Fruit fly (Drosophila melanogaster) whole organism, embryonic: ENCODE data around the gene amrt.
A peak's percentile ranks its signal among the peaks of the same experiment; 100 is the strongest.

Experiments used
- Abd-B ChIP-seq: fragments of 200-800 bp; sonication (Bioruptor generic); optimal IDR thresholded peaks from 2 replicates; lab custom pipeline; 2018; ENCODE audit warnings: missing biosample characterization, mild to moderate bottlenecking, missing genetic modification characterization, moderate library complexity
- Awh ChIP-seq: fragments of 200-800 bp; sonication (Bioruptor generic); IDR thresholded peaks from 2 replicates; pipeline ENCODE4, ENCODE4 v1.3.6; 2022; ENCODE audit warnings: missing biosample characterization, missing genetic modification characterization
- CG10147 ChIP-seq: fragments of 200-800 bp; sonication (Bioruptor generic); optimal IDR thresholded peaks from 2 replicates; lab custom pipeline; 2019; ENCODE audit warnings: missing biosample characterization, mild to moderate bottlenecking, missing genetic modification characterization, moderate library complexity
- CG10366 ChIP-seq: fragments of 200-800 bp; sonication (Bioruptor generic); IDR thresholded peaks from 2 replicates; pipeline ENCODE4 v1.3.6; 2022; ENCODE audit warnings: missing biosample characterization, missing genetic modification characterization
- CG10431 ChIP-seq: fragments of 200-800 bp; sonication (Bioruptor generic); optimal IDR thresholded peaks from 3 replicates; lab custom pipeline; 2018; ENCODE audit warnings: missing biosample characterization, mild to moderate bottlenecking, missing genetic modification characterization
- CG11247 ChIP-seq: fragments of 200-800 bp; sonication (Bioruptor generic); IDR thresholded peaks from 2 replicates; pipeline ENCODE4 v1.3.6; 2022; ENCODE audit warnings: missing biosample characterization, missing genetic modification characterization
- CG11456 ChIP-seq: fragments of 200-800 bp; sonication (Bioruptor generic); IDR thresholded peaks from 3 replicates; pipeline ENCODE4 v1.3.6; 2022; ENCODE audit warnings: missing biosample characterization, missing genetic modification characterization
- CG11560 ChIP-seq: fragments of 200-800 bp; sonication (Bioruptor generic); IDR thresholded peaks from 3 replicates; pipeline ENCODE4 v1.3.6; 2022; ENCODE audit warnings: missing biosample characterization, missing genetic modification characterization
- CG12155 ChIP-seq: fragments of 200-800 bp; sonication (Bioruptor generic); optimal IDR thresholded peaks from 3 replicates; lab custom pipeline; 2016; ENCODE audit warnings: missing biosample characterization, missing genetic modification characterization
- CG13287 ChIP-seq: fragments of 200-800 bp; sonication (Bioruptor generic); IDR thresholded peaks from 2 replicates; pipeline ENCODE4 v1.3.6; 2022; ENCODE audit warnings: missing biosample characterization, missing genetic modification characterization; ENCODE audit not compliant: partially characterized antibody
- CG14667 ChIP-seq: fragments of 200-800 bp; sonication (Bioruptor generic); IDR thresholded peaks from 2 replicates; pipeline ENCODE4 v1.3.6; 2022; ENCODE audit warnings: missing biosample characterization, missing genetic modification characterization
- CG15696 ChIP-seq: fragments of 200-800 bp; sonication (Bioruptor generic); optimal IDR thresholded peaks from 2 replicates; lab custom pipeline; 2019; ENCODE audit warnings: missing biosample characterization, mild to moderate bottlenecking, missing genetic modification characterization, moderate library complexity
- CG16779 ChIP-seq: fragments of 200-800 bp; sonication (Bioruptor generic); IDR thresholded peaks from 2 replicates; pipeline ENCODE4 v1.3.6; 2022; ENCODE audit warnings: missing biosample characterization, missing genetic modification characterization
- CG17612 ChIP-seq: fragments of 200-800 bp; sonication (Bioruptor generic); IDR thresholded peaks from 2 replicates; pipeline ENCODE4 v1.3.6; 2022; ENCODE audit warnings: missing biosample characterization, missing genetic modification characterization
- CG18476 ChIP-seq: fragments of 200-800 bp; sonication (Bioruptor generic); optimal IDR thresholded peaks from 2 replicates; lab custom pipeline; 2016; ENCODE audit warnings: missing biosample characterization, mild to moderate bottlenecking, missing genetic modification characterization
- CG18599 ChIP-seq: fragments of 200-800 bp; sonication (Bioruptor generic); optimal IDR thresholded peaks from 3 replicates; lab custom pipeline; 2017; ENCODE audit warnings: missing biosample characterization, missing genetic modification characterization, mild to moderate bottlenecking, moderate library complexity, missing genetic modification reagents
- CG3407 ChIP-seq: fragments of 200-800 bp; sonication (Bioruptor generic); optimal IDR thresholded peaks from 2 replicates; lab custom pipeline; 2018; ENCODE audit warnings: missing biosample characterization, mild to moderate bottlenecking, missing genetic modification characterization
- CG4360 ChIP-seq: fragments of 200-800 bp; sonication (Bioruptor generic); IDR thresholded peaks from 2 replicates; pipeline ENCODE4 v1.3.6; 2022; ENCODE audit warnings: missing biosample characterization, missing genetic modification characterization
- CG7786 ChIP-seq: fragments of 200-800 bp; sonication (Bioruptor generic); optimal IDR thresholded peaks from 2 replicates; lab custom pipeline; 2016; ENCODE audit warnings: missing biosample characterization, missing genetic modification characterization
- CG7987 ChIP-seq: fragments of 200-800 bp; sonication (Bioruptor generic); optimal IDR thresholded peaks from 2 replicates; lab custom pipeline; 2018; ENCODE audit warnings: missing biosample characterization, mild to moderate bottlenecking, missing genetic modification characterization, moderate library complexity
- CkIIα-i1 ChIP-seq: fragments of 200-800 bp; sonication (Bioruptor generic); IDR thresholded peaks from 2 replicates; pipeline ENCODE4 v1.3.6; 2022; ENCODE audit warnings: missing biosample characterization, missing genetic modification characterization
- D19A ChIP-seq: fragments of 200-800 bp; optimal IDR thresholded peaks from 3 replicates; lab custom pipeline; 2019; ENCODE audit warnings: missing biosample characterization, mild to moderate bottlenecking, missing genetic modification characterization, moderate library complexity
- D19B ChIP-seq: fragments of 200-800 bp; sonication (Bioruptor generic); optimal IDR thresholded peaks from 2 replicates; lab custom pipeline; 2017; ENCODE audit warnings: missing biosample characterization, mild to moderate bottlenecking, missing genetic modification characterization
- Dll ChIP-seq: fragments of 200-800 bp; sonication (Bioruptor generic); IDR thresholded peaks from 4 replicates; pipeline ENCODE4 v1.3.6; 2022; ENCODE audit warnings: missing biosample characterization, missing genetic modification characterization; ENCODE audit not compliant: partially characterized antibody
- Fer3 ChIP-seq: fragments of 200-800 bp; sonication (Bioruptor generic); optimal IDR thresholded peaks from 2 replicates; lab custom pipeline; 2018; ENCODE audit warnings: missing biosample characterization, mild to moderate bottlenecking, missing genetic modification characterization, moderate library complexity
- Hr51 ChIP-seq, 2 experiments: fragments of 200-800 bp; sonication (Bioruptor generic); optimal IDR thresholded peaks; 2 replicates in 1 of 2; 3 replicates in 1 of 2; lab custom pipeline; 2016 to 2018; ENCODE audit warnings: missing biosample characterization in 2 of 2, missing genetic modification characterization in 2 of 2, mild to moderate bottlenecking in 1 of 2, moderate library complexity in 1 of 2
- Lpt ChIP-seq: fragments of >200 bp; optimal IDR thresholded peaks from 2 replicates; lab custom pipeline; 2018; ENCODE audit warnings: missing biosample characterization, missing genetic modification characterization
- Sox102F ChIP-seq: fragments of 200-800 bp; sonication (Bioruptor generic); optimal IDR thresholded peaks from 2 replicates; lab custom pipeline; 2018; ENCODE audit warnings: missing biosample characterization, mild to moderate bottlenecking, missing genetic modification characterization, moderate library complexity
- Ssrp ChIP-seq: fragments of 200-800 bp; sonication (Bioruptor generic); optimal IDR thresholded peaks from 2 replicates; lab custom pipeline; 2018; ENCODE audit warnings: missing biosample characterization, mild to moderate bottlenecking, missing genetic modification characterization, moderate library complexity
- Tbp ChIP-seq: fragments of >200 bp; optimal IDR thresholded peaks from 2 replicates; lab custom pipeline; 2018; ENCODE audit warnings: missing biosample characterization, missing genetic modification characterization
- ato ChIP-seq: fragments of 200-800 bp; sonication (Bioruptor generic); IDR thresholded peaks from 2 replicates; pipeline ENCODE4 v1.3.6; 2022; ENCODE audit warnings: missing biosample characterization, missing genetic modification characterization; ENCODE audit not compliant: partially characterized antibody
- az2 ChIP-seq: fragments of 200-800 bp; sonication (Bioruptor generic); optimal IDR thresholded peaks from 3 replicates; lab custom pipeline; 2016; ENCODE audit warnings: missing biosample characterization, missing genetic modification characterization
- bowl ChIP-seq: fragments of 200-800 bp; sonication (Bioruptor generic); IDR thresholded peaks from 2 replicates; pipeline ENCODE4 v1.3.6; 2022; ENCODE audit warnings: missing biosample characterization, missing genetic modification characterization
- bsh ChIP-seq, 2 experiments: fragments of 200-800 bp; sonication (Bioruptor generic); optimal IDR thresholded peaks; 2 replicates each; lab custom pipeline; 2017 to 2018; ENCODE audit warnings: mild to moderate bottlenecking in 2 of 2, missing biosample characterization in 2 of 2, missing genetic modification characterization in 2 of 2, moderate library complexity in 1 of 2
- ham ChIP-seq: fragments of 200-800 bp; sonication (Bioruptor generic); IDR thresholded peaks from 2 replicates; pipeline ENCODE4 v1.3.6; 2022; ENCODE audit warnings: missing biosample characterization, missing genetic modification characterization
- her ChIP-seq: fragments of 200-800 bp; sonication (Bioruptor generic); optimal IDR thresholded peaks from 2 replicates; lab custom pipeline; 2016; ENCODE audit warnings: missing biosample characterization, missing genetic modification characterization
- lbe ChIP-seq: fragments of 200-800 bp; sonication (Bioruptor generic); optimal IDR thresholded peaks from 2 replicates; lab custom pipeline; 2016; ENCODE audit warnings: missing biosample characterization, mild to moderate bottlenecking, missing genetic modification characterization
- lmd ChIP-seq: fragments of 200-800 bp; sonication (Bioruptor generic); IDR thresholded peaks from 2 replicates; pipeline ENCODE4 v1.3.6; 2022; ENCODE audit warnings: missing biosample characterization, missing genetic modification characterization
- luna ChIP-seq: fragments of 200-800 bp; sonication (Bioruptor generic); optimal IDR thresholded peaks from 2 replicates; lab custom pipeline; 2016; ENCODE audit warnings: missing biosample characterization, missing genetic modification characterization
- nerfin-2 ChIP-seq: fragments of 200-800 bp; sonication (Bioruptor generic); IDR thresholded peaks from 2 replicates; pipeline ENCODE4 v1.3.6; 2022; ENCODE audit warnings: missing biosample characterization, missing genetic modification characterization; ENCODE audit not compliant: partially characterized antibody
- p53 ChIP-seq: fragments of 200-800 bp; sonication (Bioruptor generic); optimal IDR thresholded peaks from 2 replicates; lab custom pipeline; 2016; ENCODE audit warnings: missing biosample characterization, missing genetic modification characterization
- phol ChIP-seq: fragments of 200-800 bp; sonication (Bioruptor generic); optimal IDR thresholded peaks from 3 replicates; lab custom pipeline; 2018; ENCODE audit warnings: missing biosample characterization, mild to moderate bottlenecking, missing genetic modification characterization, moderate library complexity
- sens ChIP-seq: fragments of 200-800 bp; sonication (Bioruptor generic); peaks from one replicate; lab custom pipeline; 2016; ENCODE audit warnings: missing biosample characterization, missing genetic modification characterization
- sisA ChIP-seq: fragments of 200-800 bp; sonication (Bioruptor generic); IDR thresholded peaks from 2 replicates; pipeline ENCODE4 v1.3.6; 2022; ENCODE audit warnings: missing biosample characterization, missing genetic modification characterization
- sob ChIP-seq: fragments of 200-800 bp; sonication (Bioruptor generic); IDR thresholded peaks from 2 replicates; pipeline ENCODE4 v1.3.6; 2022; ENCODE audit warnings: missing biosample characterization, missing genetic modification characterization
- stc ChIP-seq: fragments of 200-800 bp; sonication (Bioruptor generic); IDR thresholded peaks from 2 replicates; pipeline ENCODE4 v1.3.6; 2022; ENCODE audit warnings: missing biosample characterization, missing genetic modification characterization
- unpg ChIP-seq: fragments of 200-800 bp; sonication (Bioruptor generic); optimal IDR thresholded peaks from 3 replicates; lab custom pipeline; 2018; ENCODE audit warnings: missing biosample characterization, mild to moderate bottlenecking, missing genetic modification characterization, moderate library complexity
- vfl ChIP-seq: fragments of 200-800 bp; sonication (Bioruptor generic); optimal IDR thresholded peaks from 2 replicates; lab custom pipeline; 2016; ENCODE audit warnings: missing biosample characterization, missing genetic modification characterization
- zfh1 ChIP-seq: fragments of 200-800 bp; sonication (Bioruptor generic); IDR thresholded peaks from 3 replicates; pipeline ENCODE4 v1.3.6; 2022; ENCODE audit warnings: missing biosample characterization, missing genetic modification characterization

Gene amrt

DNA sequence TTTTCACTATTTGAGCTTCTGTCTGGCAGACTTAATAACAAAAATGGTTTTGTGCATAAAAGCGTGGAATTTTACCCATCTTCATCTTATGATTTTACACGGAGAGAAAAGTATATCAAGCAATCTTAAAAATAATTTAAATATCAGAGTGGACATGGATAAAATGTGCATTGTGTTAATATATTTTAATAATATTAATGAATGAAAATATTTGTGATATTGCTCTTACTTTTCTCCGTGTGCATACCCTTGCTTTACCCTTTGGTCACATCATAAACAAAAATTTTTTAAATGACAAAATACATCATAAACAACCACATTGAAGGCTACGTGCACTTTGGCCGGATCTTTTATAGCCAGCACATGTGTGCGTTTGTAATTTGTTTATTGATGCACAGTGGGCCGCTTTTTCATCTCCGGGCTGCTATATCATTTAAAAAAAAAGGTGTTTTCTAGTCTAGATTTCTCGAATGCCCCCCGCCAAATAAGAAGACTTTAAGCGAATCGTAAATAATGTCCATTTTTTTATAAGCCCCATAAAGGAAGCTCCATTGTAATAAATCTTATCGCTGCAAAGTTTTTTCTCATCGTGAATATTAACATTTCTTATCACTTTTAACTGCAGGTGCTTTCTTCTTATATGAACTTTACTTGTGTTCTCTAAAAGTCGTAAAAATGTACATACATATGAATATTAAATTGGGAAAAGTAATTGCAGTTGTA is 17.7 kb upstream of the amrt start (continued):
- TF ChIP-seq her (no peak), Lpt (GFP tag; lab: Kevin White, UChicago) (no peak), unpg (GFP tag; lab: Kevin White, UChicago) (peak; percentile 62), CG7987 (GFP tag; lab: Kevin White, UChicago) (no peak), D19A (tag; lab: Kevin White, UChicago) (peak; percentile 46), nerfin-2 (GFP tag; lab: Robert Waterston, UW) (no peak), sisA (GFP tag; lab: Robert Waterston, UW) (peak; percentile 52), CkIIα-i1 (GFP tag; lab: Robert Waterston, UW) (no peak), CG18599 (GFP tag; lab: Kevin White, UChicago) (peak; percentile 26), CG16779 (GFP tag; lab: Robert Waterston, UW) (no peak), Ssrp (tag; lab: Kevin White, UChicago) (peak; percentile 47), CG15696 (tag; lab: Kevin White, UChicago) (no peak), Abd-B (GFP tag; lab: Kevin White, UChicago) (peak; percentile 60), CG14667 (GFP tag; lab: Robert Waterston, UW) (no peak), D19B (GFP tag; lab: Kevin White, UChicago) (peak; percentile 8), Tbp (no peak), Hr51 (GFP tag; optimal IDR thresholded peaks at IDR 0.05; lab: Kevin White, UChicago) (peak in 1 of 2 experiments; percentile 63), CG18476 (peak; percentile 11), sens (GFP tag; lab: Kevin White, UChicago) (peak; percentile 81), bowl (no peak), Awh (GFP tag; lab: Robert Waterston, UW) (peak; percentile 28; the same call in 1 of the 2 replicates), p53 (GFP tag; lab: Kevin White, UChicago) (no peak), ato (GFP tag; lab: Robert Waterston, UW) (no peak), bsh (GFP tag; optimal IDR thresholded peaks at IDR 0.05; lab: Kevin White, UChicago) (peak in 1 of 2 experiments; percentile 65), CG10431 (GFP tag; lab: Kevin White, UChicago) (no peak), lmd (GFP tag; lab: Robert Waterston, UW) (peak; percentile 21; the same call in 1 of the 2 replicates), Sox102F (GFP tag; lab: Kevin White, UChicago) (peak; percentile 79), zfh1 (GFP tag; lab: Robert Waterston, UW) (0 out of 3 replicates have a peak, but pooled peaks have one; percentile 5), CG11456 (GFP tag; lab: Robert Waterston, UW) (0 out of 3 replicates have a peak, but pooled peaks have one; percentile 38), CG11560 (tag; lab: Robert Waterston, UW) (no peak), Dll (GFP tag; lab: Robert Waterston, UW) (no peak), CG3407 (GFP tag; lab: Kevin White, UChicago) (no peak), az2 (peak; percentile 47), sob (GFP tag; lab: Robert Waterston, UW) (0 out of 2 replicates have a peak, but pooled peaks have one; percentile 62), CG10147 (GFP tag; lab: Kevin White, UChicago) (no peak), CG7786 (no peak), CG11247 (GFP tag; lab: Robert Waterston, UW) (peak; percentile 19; the same call in 1 of the 2 replicates), CG10366 (GFP tag; lab: Robert Waterston, UW) (no peak), stc (GFP tag; lab: Robert Waterston, UW) (peak; percentile 15; the same call in 1 of the 2 replicates), luna (no peak), CG4360 (GFP tag; lab: Robert Waterston, UW) (no peak), phol (tag; lab: Kevin White, UChicago) (peak; percentile 59), CG17612 (GFP tag; lab: Robert Waterston, UW) (no peak), CG13287 (GFP tag; lab: Robert Waterston, UW) (no peak), Fer3 (tag; lab: Kevin White, UChicago) (peak; percentile 36), vfl (no peak), lbe (no peak), CG12155 (GFP tag; lab: Kevin White, UChicago) (peak; percentile 2), ham (GFP tag; lab: Robert Waterston, UW) (no peak)
